Worm (Caenorhabditis elegans) whole organism, late embryonic: ENCODE results near the gene srh-240.

Source experiments
- F13H6.1 ChIP-seq: sonication (generic microtip); optimal IDR thresholded peaks from 2 replicates; lab custom pipeline; 2016; ENCODE audit warnings: missing genetic modification characterization, missing compliant biosample characterization
- K09A11.1 ChIP-seq: sonication (generic microtip); optimal IDR thresholded peaks from 2 replicates; lab custom pipeline; 2017; ENCODE audit warnings: antibody characterized with exemption, mild to moderate bottlenecking, missing genetic modification characterization, missing compliant biosample characterization; ENCODE audit not compliant: insufficient read depth
- T23F11.4 ChIP-seq: fragments of 200-800 bp; sonication (Bioruptor generic); optimal IDR thresholded peaks from 2 replicates; lab custom pipeline; 2018; ENCODE audit warnings: mild to moderate bottlenecking, missing genetic modification characterization, missing compliant biosample characterization
- Y22D7AL.16 ChIP-seq: sonication (generic microtip); optimal IDR thresholded peaks from 2 replicates; lab custom pipeline; 2016; ENCODE audit warnings: missing genetic modification characterization, missing compliant biosample characterization
- ceh-14 ChIP-seq: sonication (generic microtip); optimal IDR thresholded peaks from 2 replicates; lab custom pipeline; 2016; ENCODE audit warnings: missing genotype, missing genetic modification characterization, missing compliant biosample characterization
- ceh-18 ChIP-seq: sonication (generic microtip); optimal IDR thresholded peaks from 2 replicates; lab custom pipeline; 2016; ENCODE audit warnings: missing genetic modification characterization, missing compliant biosample characterization
- ceh-2 ChIP-seq: sonication (generic microtip); optimal IDR thresholded peaks from 2 replicates; lab custom pipeline; 2016; ENCODE audit warnings: missing genotype, missing genetic modification characterization, missing compliant biosample characterization
- ceh-24 ChIP-seq: sonication (generic microtip); optimal IDR thresholded peaks from 2 replicates; lab custom pipeline; 2016; ENCODE audit warnings: mild to moderate bottlenecking, missing genetic modification characterization, missing compliant biosample characterization
- ceh-30 ChIP-seq: fragments of 150-350 bp; optimal IDR thresholded peaks from 2 replicates; lab custom pipeline; 2014; ENCODE audit warnings: missing biosample characterization, missing genetic modification characterization
- ceh-31 ChIP-seq: sonication (generic microtip); optimal IDR thresholded peaks from 2 replicates; lab custom pipeline; 2016; ENCODE audit warnings: missing genetic modification characterization, missing compliant biosample characterization
- ceh-48 ChIP-seq: sonication (generic microtip); optimal IDR thresholded peaks from 2 replicates; lab custom pipeline; 2016; ENCODE audit warnings: missing genetic modification characterization, inconsistent platforms, missing compliant biosample characterization
- ceh-9 ChIP-seq: sonication (generic microtip); optimal IDR thresholded peaks from 2 replicates; lab custom pipeline; 2016; ENCODE audit warnings: mild to moderate bottlenecking, missing genetic modification characterization, inconsistent platforms, missing compliant biosample characterization
- che-1 ChIP-seq: sonication (generic microtip); optimal IDR thresholded peaks from 2 replicates; lab custom pipeline; 2016; ENCODE audit warnings: mild to moderate bottlenecking, missing genetic modification characterization, missing compliant biosample characterization
- dmd-4 ChIP-seq: sonication (generic microtip); optimal IDR thresholded peaks from 2 replicates; lab custom pipeline; 2016; ENCODE audit warnings: borderline replicate concordance, missing genetic modification characterization, missing compliant biosample characterization
- ets-4 ChIP-seq: sonication (generic microtip); optimal IDR thresholded peaks from 2 replicates; lab custom pipeline; 2016; ENCODE audit warnings: missing genetic modification characterization, missing compliant biosample characterization
- eyg-1 ChIP-seq: sonication (generic microtip); optimal IDR thresholded peaks from 2 replicates; lab custom pipeline; 2016; ENCODE audit warnings: missing genotype, missing genetic modification characterization, missing compliant biosample characterization
- fax-1 ChIP-seq: sonication (generic microtip); optimal IDR thresholded peaks from 2 replicates; lab custom pipeline; 2016; ENCODE audit warnings: missing genotype, missing genetic modification characterization, missing compliant biosample characterization
- fkh-6 ChIP-seq: sonication (generic microtip); optimal IDR thresholded peaks from 2 replicates; lab custom pipeline; 2016; ENCODE audit warnings: missing genetic modification characterization, missing compliant biosample characterization
- hlh-8 ChIP-seq: sonication (generic microtip); optimal IDR thresholded peaks from 2 replicates; lab custom pipeline; 2016; ENCODE audit warnings: missing genotype, missing genetic modification characterization, missing compliant biosample characterization
- lim-6 ChIP-seq: sonication (generic microtip); optimal IDR thresholded peaks from 2 replicates; lab custom pipeline; 2016; ENCODE audit warnings: missing genetic modification characterization, missing compliant biosample characterization
- madf-2 ChIP-seq: sonication (generic microtip); optimal IDR thresholded peaks from 2 replicates; lab custom pipeline; 2017; ENCODE audit warnings: missing genetic modification characterization, missing compliant biosample characterization
- nhr-11 ChIP-seq: fragments of 150-350 bp; optimal IDR thresholded peaks from 2 replicates; lab custom pipeline; 2014; ENCODE audit warnings: missing biosample characterization, missing genetic modification characterization
- nhr-232 ChIP-seq: sonication (generic microtip); optimal IDR thresholded peaks from 2 replicates; lab custom pipeline; 2016; ENCODE audit warnings: missing genetic modification characterization, missing compliant biosample characterization
- odd-2 ChIP-seq: sonication (generic microtip); optimal IDR thresholded peaks from 2 replicates; lab custom pipeline; 2017; ENCODE audit warnings: antibody characterized with exemption, mild to moderate bottlenecking, missing genetic modification characterization, missing compliant biosample characterization
- pag-3 ChIP-seq: sonication (generic microtip); optimal IDR thresholded peaks from 2 replicates; lab custom pipeline; 2016; ENCODE audit warnings: missing compliant biosample characterization, missing genetic modification characterization, borderline replicate concordance
- pax-1 ChIP-seq: fragments of 150-350 bp; optimal IDR thresholded peaks from 2 replicates; lab custom pipeline; 2014; ENCODE audit warnings: missing biosample characterization, missing genetic modification characterization
- pha-2 ChIP-seq: sonication (generic microtip); optimal IDR thresholded peaks from 2 replicates; lab custom pipeline; 2017; ENCODE audit warnings: mild to moderate bottlenecking, missing genetic modification characterization, missing compliant biosample characterization
- pha-4 ChIP-seq: fragments of 150-350 bp; optimal IDR thresholded peaks from 2 replicates; lab custom pipeline; 2018; ENCODE audit warnings: missing biosample characterization, missing genetic modification reagents, missing genetic modification characterization
- pqm-1 ChIP-seq: sonication (generic microtip); optimal IDR thresholded peaks from 2 replicates; lab custom pipeline; 2016; ENCODE audit warnings: missing genetic modification characterization, missing compliant biosample characterization
- ref-2 ChIP-seq: sonication (generic microtip); optimal IDR thresholded peaks from 2 replicates; lab custom pipeline; 2016; ENCODE audit warnings: missing genetic modification characterization, missing compliant biosample characterization
- rnt-1 ChIP-seq: sonication (generic microtip); optimal IDR thresholded peaks from 2 replicates; lab custom pipeline; 2016; ENCODE audit warnings: missing genetic modification characterization, missing compliant biosample characterization
- sdc-2 ChIP-seq: sonication (generic microtip); optimal IDR thresholded peaks from 2 replicates; lab custom pipeline; 2016; ENCODE audit warnings: missing genotype, missing genetic modification characterization, missing compliant biosample characterization
- sox-2 ChIP-seq: fragments of 200-800 bp; sonication (Bioruptor generic); IDR thresholded peaks from 2 replicates; pipeline ENCODE4 v1.3.6; 2022; ENCODE audit warnings: missing genetic modification reagents, missing genetic modification characterization, missing compliant biosample characterization
- sox-4 ChIP-seq: sonication (generic microtip); optimal IDR thresholded peaks from 2 replicates; lab custom pipeline; 2017; ENCODE audit warnings: mild to moderate bottlenecking, missing genetic modification characterization, inconsistent platforms, missing compliant biosample characterization
- tbx-2 ChIP-seq: sonication (generic microtip); optimal IDR thresholded peaks from 2 replicates; lab custom pipeline; 2016; ENCODE audit warnings: missing genetic modification characterization, missing compliant biosample characterization
- tbx-7 ChIP-seq: sonication (generic microtip); optimal IDR thresholded peaks from 2 replicates; lab custom pipeline; 2016; ENCODE audit warnings: missing genotype, missing genetic modification characterization, missing compliant biosample characterization
- unc-3 ChIP-seq, 2 experiments: fragments of 200-800 bp in 1 of 2; sonication (Bioruptor generic) in 1 of 2; sonication (generic microtip) in 1 of 2; conservative IDR thresholded peaks in 1 of 2; optimal IDR thresholded peaks in 1 of 2; 2 replicates each; pipeline versions ENCODE4 v1.3.6 to Lab custom; 2016 to 2022; ENCODE audit warnings: missing compliant biosample characterization in 2 of 2, missing genetic modification characterization in 2 of 2, missing genetic modification reagents in 1 of 2
- unc-55 ChIP-seq: sonication (generic microtip); optimal IDR thresholded peaks from 2 replicates; lab custom pipeline; 2017; ENCODE audit warnings: missing biosample characterization, missing genetic modification reagents, missing genetic modification characterization
- zip-5 ChIP-seq: sonication (generic microtip); optimal IDR thresholded peaks from 2 replicates; lab custom pipeline; 2016; ENCODE audit warnings: missing genetic modification characterization, missing compliant biosample characterization
- ztf-16 ChIP-seq: sonication (generic microtip); optimal IDR thresholded peaks from 2 replicates; lab custom pipeline; 2017; ENCODE audit warnings: missing genetic modification characterization, missing compliant biosample characterization

srh-240 gene

DNA sequence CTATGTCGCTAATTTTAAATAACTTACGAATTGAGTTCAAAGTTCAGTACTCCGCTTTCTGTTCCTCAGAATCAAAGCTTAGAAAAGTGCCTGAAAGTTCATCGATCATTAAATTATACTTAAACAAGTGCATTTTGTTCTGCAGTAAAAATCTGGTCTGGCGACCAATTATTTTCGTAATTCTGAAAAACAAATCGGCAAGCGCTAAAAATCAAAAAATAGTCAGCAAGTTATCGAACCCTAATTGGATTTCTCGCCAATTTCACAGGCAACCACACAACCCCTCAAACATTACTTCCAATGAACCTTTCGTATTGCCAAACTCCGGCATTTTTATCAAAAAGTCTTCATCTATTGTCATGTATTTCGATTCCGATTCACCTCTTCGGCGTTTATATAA, 2.0 kb upstream of the srh-240 start, which contains the start of gene srh-272:
Gene srh-272, plus strand, starts transcription at position 301 of the 400 bp plus-strand sequence.
- TF ChIP-seq tbx-7 (tag; lab: Kevin White, UChicago) = no peak
- no peak for TF ChIP-seq unc-3 (GFP tag; conservative IDR thresholded peaks at IDR 0.05; lab: Robert Waterston, UW)
- TF ChIP-seq unc-3 (tag; optimal IDR thresholded peaks at IDR 0.05; lab: Kevin White, UChicago) = no peak
- no peak for TF ChIP-seq T23F11.4 (GFP tag; lab: Kevin White, UChicago)
- TF ChIP-seq che-1 (tag; lab: Kevin White, UChicago) = no peak
- no peak for TF ChIP-seq ceh-2 (tag; lab: Kevin White, UChicago)
- no peak for TF ChIP-seq pha-4 (tag; lab: Kevin White, UChicago)
- no peak for TF ChIP-seq ceh-9 (tag; lab: Kevin White, UChicago)
- TF ChIP-seq sox-2 = no peak
- no peak for TF ChIP-seq madf-2 (tag; lab: Kevin White, UChicago)
- no peak for TF ChIP-seq ceh-14 (tag; lab: Kevin White, UChicago)
- no peak for TF ChIP-seq pax-1 (tag; lab: Kevin White, UChicago)
- TF ChIP-seq F13H6.1 (tag; lab: Kevin White, UChicago) = no peak
- no peak for TF ChIP-seq ceh-30 (tag; lab: Kevin White, UChicago)
- TF ChIP-seq ceh-24 (tag; lab: Kevin White, UChicago) = no peak
- TF ChIP-seq unc-55 = no peak
- TF ChIP-seq ceh-18 (tag; lab: Kevin White, UChicago) = no peak
- TF ChIP-seq K09A11.1 = no peak
- no peak for TF ChIP-seq nhr-232 (tag; lab: Kevin White, UChicago)
- TF ChIP-seq pqm-1 (tag; lab: Kevin White, UChicago) = no peak
- no peak for TF ChIP-seq ztf-16 (tag; lab: Kevin White, UChicago)

DNA sequence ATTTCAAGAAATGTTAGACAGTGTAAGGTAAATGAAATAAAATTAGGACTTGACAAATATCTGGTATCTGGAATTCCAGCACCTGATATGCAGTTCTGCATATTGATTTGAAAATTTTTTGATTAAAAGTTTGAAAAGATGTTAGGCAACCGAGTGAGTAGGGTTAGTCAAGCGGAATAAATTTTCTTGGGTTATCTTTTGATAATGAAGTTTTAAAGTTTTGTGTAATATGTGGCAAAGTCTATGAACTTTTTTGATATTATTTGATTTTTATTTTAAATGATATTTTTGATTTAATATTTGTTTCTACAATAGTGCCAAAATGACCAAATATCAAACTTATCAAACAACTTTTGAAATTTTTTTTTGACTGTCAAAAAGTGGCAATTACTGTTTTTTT, 4.5 kb downstream of the srh-240 start, which contains the start of gene srh-241:
Gene srh-241, minus strand, starts transcription at position 101 of the 400 bp plus-strand sequence.
- no peak for TF ChIP-seq lim-6 (tag; lab: Kevin White, UChicago)
- TF ChIP-seq tbx-2 (tag; lab: Kevin White, UChicago) = no peak
- TF ChIP-seq Y22D7AL.16 (tag; lab: Kevin White, UChicago) = no peak
- TF ChIP-seq ceh-48 = no peak
- TF ChIP-seq ceh-31 (tag; lab: Kevin White, UChicago) = no peak
- TF ChIP-seq fax-1 = no peak
- no peak for TF ChIP-seq pha-2 (tag; lab: Kevin White, UChicago)
- no peak for TF ChIP-seq ref-2 (tag; lab: Kevin White, UChicago)
- TF ChIP-seq nhr-11 (tag; lab: Kevin White, UChicago) = no peak
- no peak for TF ChIP-seq sox-2
- TF ChIP-seq ets-4 (tag; lab: Kevin White, UChicago) = no peak
- TF ChIP-seq rnt-1 = no peak
- no peak for TF ChIP-seq ztf-16 (tag; lab: Kevin White, UChicago)
- TF ChIP-seq sox-4 (tag; lab: Kevin White, UChicago) = no peak
- TF ChIP-seq dmd-4 = no peak
- no peak for TF ChIP-seq K09A11.1
- TF ChIP-seq ceh-2 (tag; lab: Kevin White, UChicago) = no peak

DNA sequence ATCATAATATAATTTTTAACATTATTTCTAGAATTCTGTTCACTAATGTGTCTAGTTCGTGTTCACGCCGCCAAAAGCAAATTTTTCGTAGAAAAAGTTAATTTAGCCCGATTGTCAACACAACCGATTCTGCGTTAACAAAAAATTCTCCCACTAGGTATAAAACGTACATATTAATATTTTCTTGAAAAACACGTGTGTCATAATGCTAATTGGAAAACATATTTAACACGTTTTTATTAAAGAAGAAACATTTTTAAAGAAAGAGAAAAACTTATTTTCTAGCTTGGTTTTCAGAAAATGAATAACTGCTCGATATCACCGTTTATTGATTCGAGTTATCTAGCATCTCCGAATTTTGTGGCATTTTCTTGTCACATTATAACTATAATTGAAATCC, 5.1 kb downstream of the srh-240 start, which contains the start of gene srh-243:
Gene srh-243, plus strand, starts transcription at position 301 of the 400 bp plus-strand sequence.
- TF ChIP-seq tbx-7 (tag; lab: Kevin White, UChicago) = no peak
- no peak for TF ChIP-seq odd-2 (tag; lab: Kevin White, UChicago)
- no peak for TF ChIP-seq K09A11.1
- TF ChIP-seq zip-5 = no peak
- TF ChIP-seq hlh-8 (tag; lab: Kevin White, UChicago) = no peak
- TF ChIP-seq unc-3 (GFP tag; conservative IDR thresholded peaks at IDR 0.05; lab: Robert Waterston, UW) = no peak
- TF ChIP-seq unc-3 (tag; optimal IDR thresholded peaks at IDR 0.05; lab: Kevin White, UChicago) = no peak
- no peak for TF ChIP-seq ets-4 (tag; lab: Kevin White, UChicago)
- no peak for TF ChIP-seq eyg-1
- no peak for TF ChIP-seq pag-3 (tag; lab: Kevin White, UChicago)
- no peak for TF ChIP-seq fkh-6 (tag; lab: Kevin White, UChicago)
- no peak for TF ChIP-seq sdc-2 (tag; lab: Kevin White, UChicago)
